Fruit fly (Drosophila melanogaster): ENCODE data around the gene Act88F.

DNA sequence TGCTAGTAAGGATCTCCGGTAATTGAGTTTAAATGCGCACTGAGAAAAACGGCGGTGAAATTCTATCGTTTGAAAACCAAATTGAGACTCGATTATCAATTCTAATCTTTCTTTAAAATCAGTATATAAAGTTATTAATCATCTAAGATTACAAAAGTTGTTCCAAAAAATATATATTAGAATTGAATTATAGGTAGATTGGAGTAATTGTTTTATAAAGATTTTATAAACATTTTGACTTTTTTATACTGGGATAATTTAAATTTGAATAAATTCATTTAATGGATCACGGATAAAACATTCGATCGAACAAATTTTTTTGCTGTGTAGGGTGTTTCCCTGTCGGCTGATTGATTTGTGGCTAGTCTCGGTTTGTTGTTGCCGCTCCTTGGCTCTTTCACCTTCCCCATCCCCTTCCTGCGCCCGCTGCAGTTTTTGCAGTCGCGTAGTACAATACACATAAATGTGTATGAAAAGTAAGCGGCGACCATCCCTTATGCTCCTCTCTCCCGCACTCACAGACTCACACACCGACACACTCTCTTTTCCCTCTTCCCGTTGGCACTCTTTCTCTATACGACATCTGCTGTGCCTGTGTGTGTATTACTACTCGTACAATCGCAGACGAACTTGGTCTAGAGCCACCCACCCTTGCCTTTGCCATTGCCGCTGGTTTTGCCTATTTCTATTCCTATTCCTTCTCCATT, 20.8 kb upstream of the Act88F start:
- no peak for TF ChIP-seq CG13624 (GFP tag; optimal IDR thresholded peaks at IDR 0.05)
- TF ChIP-seq CG10654 (GFP tag; optimal IDR thresholded peaks at IDR 0.05): peak; percentile 49
- peak; percentile 74 for TF ChIP-seq crol (GFP tag; IDR thresholded peaks at IDR 0.05)
- TF ChIP-seq lab (GFP tag; optimal IDR thresholded peaks at IDR 0.05): peak; percentile 48
- no peak for TF ChIP-seq inv (GFP tag; IDR thresholded peaks at IDR 0.05; ENCODE audit: partially characterized antibody)
- TF ChIP-seq wor (GFP tag; IDR thresholded peaks at IDR 0.05): no peak
- peak in 1 of 3 experiments; percentile 96 for TF ChIP-seq lola (GFP tag; optimal IDR thresholded peaks at IDR 0.05)
- peak; percentile 2 for TF ChIP-seq kay (GFP tag; optimal IDR thresholded peaks at IDR 0.05)
- no peak for TF ChIP-seq wek (GFP tag; optimal IDR thresholded peaks at IDR 0.05)
- TF ChIP-seq CG3847 (GFP tag; IDR thresholded peaks at IDR 0.05): no peak

All from whole organism, embryonic.